Fruit fly (Drosophila melanogaster) whole organism, prepupa: Measurements from ENCODE around the gene wkd.

Experiments
- CG10631 ChIP-seq: fragments of 200-800 bp; sonication (Bioruptor generic); optimal IDR thresholded peaks from 2 replicates; lab custom pipeline; 2016; ENCODE audit warnings: missing biosample characterization, missing genetic modification characterization
- CG11294 ChIP-seq: fragments of 200-800 bp; sonication (Bioruptor generic); IDR thresholded peaks from 2 replicates; pipeline ENCODE4 v1.3.6; 2022; ENCODE audit warnings: missing biosample characterization, missing genetic modification characterization
- CG11762 ChIP-seq: fragments of 200-800 bp; sonication (Bioruptor generic); optimal IDR thresholded peaks from 3 replicates; lab custom pipeline; 2016; ENCODE audit warnings: missing biosample characterization, missing genetic modification characterization; ENCODE audit not compliant: insufficient read depth
- CG15336 ChIP-seq: fragments of 200-800 bp; sonication (Bioruptor generic); IDR thresholded peaks from 2 replicates; pipeline ENCODE4 v1.3.6; 2022; ENCODE audit warnings: missing biosample characterization, missing genetic modification characterization
- CG1621 ChIP-seq: fragments of 200-800 bp; sonication (Bioruptor generic); optimal IDR thresholded peaks from 3 replicates; lab custom pipeline; 2018; ENCODE audit warnings: missing biosample characterization, mild to moderate bottlenecking, missing genetic modification characterization
- CG3032 ChIP-seq: fragments of 200-800 bp; optimal IDR thresholded peaks from 2 replicates; lab custom pipeline; 2019; ENCODE audit warnings: missing biosample characterization, mild to moderate bottlenecking, missing genetic modification characterization, moderate library complexity
- CG31627 ChIP-seq: fragments of 200-800 bp; sonication (Bioruptor generic); optimal IDR thresholded peaks from 3 replicates; lab custom pipeline; 2016; ENCODE audit warnings: missing biosample characterization, missing genetic modification characterization
- CG34406 ChIP-seq: fragments of 200-800 bp; sonication (Bioruptor generic); optimal IDR thresholded peaks from 3 replicates; lab custom pipeline; 2016; ENCODE audit warnings: missing biosample characterization, missing genetic modification characterization
- CG3919 ChIP-seq: fragments of 200-800 bp; sonication (Bioruptor generic); optimal IDR thresholded peaks from 3 replicates; lab custom pipeline; 2016; ENCODE audit warnings: missing biosample characterization, missing genetic modification characterization
- CG4318 ChIP-seq: fragments of 200-800 bp; sonication (Bioruptor generic); optimal IDR thresholded peaks from 3 replicates; lab custom pipeline; 2017; ENCODE audit warnings: missing biosample characterization, mild to moderate bottlenecking, missing genetic modification characterization
- CG6276 ChIP-seq: fragments of 200-800 bp; sonication (Bioruptor generic); optimal IDR thresholded peaks from 2 replicates; lab custom pipeline; 2017; ENCODE audit warnings: missing biosample characterization, mild to moderate bottlenecking, missing genetic modification characterization
- CG6792 ChIP-seq: fragments of 200-800 bp; sonication (Bioruptor generic); optimal IDR thresholded peaks from 3 replicates; lab custom pipeline; 2016; ENCODE audit warnings: missing biosample characterization, missing genetic modification characterization
- CG6854 ChIP-seq: fragments of 200-800 bp; sonication (Bioruptor generic); optimal IDR thresholded peaks from 2 replicates; lab custom pipeline; 2017; ENCODE audit warnings: missing biosample characterization, mild to moderate bottlenecking, missing genetic modification characterization
- CG7368 ChIP-seq: fragments of 200-800 bp; sonication (Bioruptor generic); optimal IDR thresholded peaks from 3 replicates; lab custom pipeline; 2016; ENCODE audit warnings: missing biosample characterization, missing genetic modification characterization
- CG8319 ChIP-seq: fragments of 200-800 bp; sonication (Bioruptor generic); optimal IDR thresholded peaks from 3 replicates; lab custom pipeline; 2016; ENCODE audit warnings: missing biosample characterization, missing genetic modification characterization
- CG8632 ChIP-seq: fragments of 200-800 bp; sonication (Bioruptor generic); optimal IDR thresholded peaks from 3 replicates; lab custom pipeline; 2016; ENCODE audit warnings: missing biosample characterization, missing genetic modification characterization
- CG9139 ChIP-seq: fragments of 200-800 bp; sonication (Bioruptor generic); optimal IDR thresholded peaks from 3 replicates; lab custom pipeline; 2017; ENCODE audit warnings: missing biosample characterization, mild to moderate bottlenecking, missing genetic modification characterization
- Eip75B ChIP-seq: fragments of 200-800 bp; sonication (Bioruptor generic); optimal IDR thresholded peaks from 3 replicates; lab custom pipeline; 2016; ENCODE audit warnings: missing biosample characterization, missing genetic modification characterization
- Eip93F ChIP-seq: fragments of 200-800 bp; sonication (Bioruptor generic); optimal IDR thresholded peaks from 2 replicates; lab custom pipeline; 2016; ENCODE audit warnings: missing biosample characterization, mild to moderate bottlenecking, missing genetic modification characterization
- Ets21C ChIP-seq: fragments of 200-800 bp; sonication (Bioruptor generic); optimal IDR thresholded peaks from 3 replicates; lab custom pipeline; 2016; ENCODE audit warnings: missing biosample characterization, missing genetic modification characterization
- Ets96B ChIP-seq: fragments of 200-800 bp; optimal IDR thresholded peaks from 2 replicates; lab custom pipeline; 2019; ENCODE audit warnings: missing biosample characterization, mild to moderate bottlenecking, missing genetic modification characterization, moderate library complexity
- Gug ChIP-seq: fragments of 200-800 bp; sonication (Bioruptor generic); IDR thresholded peaks from 2 replicates; pipeline ENCODE4 v1.3.6; 2022; ENCODE audit warnings: missing biosample characterization, missing genetic modification characterization
- Hr39 ChIP-seq: fragments of 200-800 bp; sonication (Bioruptor generic); optimal IDR thresholded peaks from 2 replicates; lab custom pipeline; 2016; ENCODE audit warnings: missing biosample characterization, missing genetic modification characterization
- Hr4 ChIP-seq: fragments of 200-800 bp; sonication (Bioruptor generic); optimal IDR thresholded peaks from 3 replicates; lab custom pipeline; 2016; ENCODE audit warnings: missing biosample characterization, missing genetic modification characterization
- OdsH ChIP-seq: fragments of 200-800 bp; sonication (Bioruptor generic); optimal IDR thresholded peaks from 3 replicates; lab custom pipeline; 2016; ENCODE audit warnings: missing biosample characterization, missing genetic modification characterization
- Smox ChIP-seq: fragments of 200-800 bp; sonication (Bioruptor generic); optimal IDR thresholded peaks from 3 replicates; lab custom pipeline; 2016; ENCODE audit warnings: missing biosample characterization, missing genetic modification characterization
- Sox102F ChIP-seq: fragments of 200-800 bp; sonication (Bioruptor generic); optimal IDR thresholded peaks from 2 replicates; lab custom pipeline; 2016; ENCODE audit warnings: missing biosample characterization, mild to moderate bottlenecking, missing genetic modification characterization
- Sox14 ChIP-seq: fragments of 200-800 bp; sonication (Bioruptor generic); optimal IDR thresholded peaks from 3 replicates; lab custom pipeline; 2016; ENCODE audit warnings: missing biosample characterization, missing genetic modification characterization
- Sox15 ChIP-seq: fragments of 200-800 bp; sonication (Bioruptor generic); optimal IDR thresholded peaks from 3 replicates; lab custom pipeline; 2016; ENCODE audit warnings: missing biosample characterization, missing genetic modification characterization
- achi ChIP-seq: fragments of 200-800 bp; sonication (Bioruptor generic); optimal IDR thresholded peaks from 3 replicates; lab custom pipeline; 2016; ENCODE audit warnings: missing biosample characterization, missing genetic modification characterization
- cyc ChIP-seq: fragments of 200-800 bp; sonication (Bioruptor generic); optimal IDR thresholded peaks from 3 replicates; lab custom pipeline; 2016; ENCODE audit warnings: missing biosample characterization, missing genetic modification characterization
- dac ChIP-seq: fragments of 200-800 bp; sonication (Bioruptor generic); optimal IDR thresholded peaks from 2 replicates; lab custom pipeline; 2017; ENCODE audit warnings: missing biosample characterization, mild to moderate bottlenecking, missing genetic modification characterization
- eg ChIP-seq: fragments of 200-800 bp; sonication (Bioruptor generic); IDR thresholded peaks from 3 replicates; pipeline ENCODE4 v1.3.6; 2022; ENCODE audit warnings: missing biosample characterization, missing genetic modification characterization
- fd59A ChIP-seq: fragments of 200-800 bp; sonication (Bioruptor generic); optimal IDR thresholded peaks from 2 replicates; lab custom pipeline; 2017; ENCODE audit warnings: missing biosample characterization, mild to moderate bottlenecking, missing genetic modification characterization, missing genetic modification reagents
- fd85E ChIP-seq: fragments of 200-800 bp; sonication (Bioruptor generic); optimal IDR thresholded peaks from 3 replicates; lab custom pipeline; 2016; ENCODE audit warnings: missing biosample characterization, missing genetic modification characterization
- fkh ChIP-seq: fragments of 200-800 bp; sonication (Bioruptor generic); optimal IDR thresholded peaks from 3 replicates; lab custom pipeline; 2017; ENCODE audit warnings: missing biosample characterization, mild to moderate bottlenecking, missing genetic modification characterization, moderate library complexity
- lz ChIP-seq: fragments of 200-800 bp; sonication (Bioruptor generic); optimal IDR thresholded peaks from 3 replicates; lab custom pipeline; 2016; ENCODE audit warnings: missing biosample characterization, missing genetic modification characterization
- net ChIP-seq: fragments of 200-800 bp; sonication (Bioruptor generic); optimal IDR thresholded peaks from 3 replicates; lab custom pipeline; 2016; ENCODE audit warnings: missing biosample characterization, missing genetic modification characterization
- pdm3 ChIP-seq: fragments of 200-800 bp; sonication (Bioruptor generic); optimal IDR thresholded peaks from 3 replicates; lab custom pipeline; 2016; ENCODE audit warnings: missing biosample characterization, missing genetic modification characterization
- salr ChIP-seq, 2 experiments: fragments of 200-800 bp; sonication (Bioruptor generic); optimal IDR thresholded peaks; 3 replicates each; lab custom pipeline; 2016 to 2018; ENCODE audit warnings: missing biosample characterization in 2 of 2, missing genetic modification characterization in 2 of 2, mild to moderate bottlenecking in 1 of 2
- spab ChIP-seq: fragments of 200-800 bp; sonication (Bioruptor generic); optimal IDR thresholded peaks from 2 replicates; lab custom pipeline; 2017; ENCODE audit warnings: missing biosample characterization, mild to moderate bottlenecking, missing genetic modification characterization, missing genetic modification reagents
- ss ChIP-seq, 2 experiments: fragments of 200-800 bp; sonication (Bioruptor generic); optimal IDR thresholded peaks; 2 replicates in 1 of 2; 3 replicates in 1 of 2; lab custom pipeline; 2017 to 2018; ENCODE audit warnings: mild to moderate bottlenecking in 2 of 2, missing biosample characterization in 2 of 2, missing genetic modification characterization in 2 of 2, moderate library complexity in 1 of 2
- svp ChIP-seq: fragments of 200-800 bp; sonication (Bioruptor generic); peaks from one replicate; lab custom pipeline; 2016; ENCODE audit warnings: missing biosample characterization, missing genetic modification characterization
- topi ChIP-seq: fragments of 200-800 bp; sonication (Bioruptor generic); optimal IDR thresholded peaks from 3 replicates; lab custom pipeline; 2016; ENCODE audit warnings: missing biosample characterization, missing genetic modification characterization
- vri ChIP-seq: fragments of 200-800 bp; sonication (Bioruptor generic); optimal IDR thresholded peaks from 3 replicates; lab custom pipeline; 2016; ENCODE audit warnings: missing biosample characterization, mild to moderate bottlenecking, missing genetic modification characterization

wkd gene

DNA sequence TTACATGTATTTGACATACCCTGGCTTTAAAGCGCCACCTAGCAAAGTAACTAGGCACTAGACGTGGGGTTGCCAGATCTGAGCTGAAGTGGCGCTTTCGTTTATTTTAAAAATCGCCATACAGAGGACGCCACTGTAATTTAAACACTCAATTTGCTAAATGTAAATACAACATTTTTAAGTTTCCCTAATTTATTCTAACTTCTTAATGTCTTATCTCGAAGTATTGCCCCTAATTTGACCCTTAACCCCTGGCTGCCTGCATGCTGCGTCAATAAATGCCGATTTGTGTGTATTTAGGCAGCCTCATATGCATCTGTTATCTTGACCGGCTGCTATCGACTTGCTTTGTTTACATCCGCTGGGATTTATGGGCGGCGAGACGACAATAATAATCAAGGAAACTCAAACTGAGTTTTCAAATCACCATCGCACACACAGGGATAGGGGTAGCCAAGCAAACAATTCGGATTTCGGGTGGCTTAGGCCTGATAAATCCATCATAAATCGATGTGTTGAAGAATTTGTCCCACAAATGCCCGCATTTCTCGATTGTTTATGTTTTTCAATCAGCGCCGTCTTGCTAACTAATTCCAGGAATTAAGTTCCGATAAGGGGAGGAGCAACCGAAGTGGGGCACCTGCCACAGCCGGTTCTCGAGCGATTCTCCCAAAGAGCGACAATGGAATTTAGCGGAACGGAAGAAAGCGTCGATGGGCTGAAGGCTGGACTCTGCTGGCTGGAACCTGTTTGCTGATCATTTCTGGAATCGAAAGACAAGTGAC is 32.1 kb downstream of the wkd start (continued):
- TF ChIP-seq Smox (GFP tag; lab: Kevin White, UChicago) (no peak), Sox102F (GFP tag; lab: Kevin White, UChicago) (no peak), topi (peak; percentile 43), Hr4 (no peak), CG7368 (GFP tag; lab: Kevin White, UChicago) (no peak), CG10631 (no peak), CG11294 (GFP tag; lab: Robert Waterston, UW) (no peak), CG6792 (no peak), dac (GFP tag; lab: Kevin White, UChicago) (no peak)

DNA sequence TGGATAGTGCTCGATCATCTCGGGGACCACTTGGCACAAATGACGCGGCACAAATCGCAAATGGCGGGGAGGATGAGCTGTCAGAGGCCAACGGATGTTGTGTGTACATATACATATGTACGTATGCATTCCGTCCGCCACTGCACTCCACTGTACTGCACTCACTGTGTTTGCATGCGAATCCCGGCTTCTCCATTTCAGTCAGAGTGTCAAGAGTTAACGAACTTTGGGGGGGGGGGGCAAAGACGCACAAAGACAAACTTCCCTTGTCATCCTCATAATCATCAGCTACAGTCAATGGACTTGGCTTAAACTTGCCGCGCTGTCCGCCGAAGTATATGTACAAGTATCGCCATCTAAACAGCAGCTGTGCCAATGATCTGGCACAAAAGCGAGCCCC is 32.7 kb downstream of the wkd start:
- TF ChIP-seq eg (GFP tag; lab: Robert Waterston, UW): no peak
- no peak for TF ChIP-seq Sox14 (GFP tag; lab: Kevin White, UChicago)
- TF ChIP-seq Smox (GFP tag; lab: Kevin White, UChicago): no peak
- TF ChIP-seq CG3919: no peak
- TF ChIP-seq CG6276: no peak
- TF ChIP-seq spab (GFP tag; lab: Kevin White, UChicago): no peak
- TF ChIP-seq CG1621: no peak
- peak; percentile 2 for TF ChIP-seq CG9139

DNA sequence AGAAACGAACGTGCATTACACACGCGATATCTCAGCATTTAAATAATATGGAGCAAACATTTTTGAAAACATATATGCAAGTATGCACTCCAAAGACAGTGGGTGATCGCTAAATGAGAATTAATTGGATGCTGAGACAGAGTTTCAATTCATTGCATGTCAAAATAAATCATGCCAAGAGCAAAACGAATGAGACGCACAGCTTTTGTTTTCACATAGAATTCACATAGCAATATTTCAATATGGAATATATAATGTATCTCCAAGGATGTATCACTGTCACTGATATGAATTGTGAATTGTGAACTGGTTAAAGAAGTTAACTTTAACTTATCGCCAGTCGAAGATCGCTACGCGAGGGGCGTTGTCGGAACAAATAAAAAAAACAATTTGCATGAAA is 33.1 kb downstream of the wkd start:
- TF ChIP-seq CG11762 (no peak), Gug (GFP tag; lab: Robert Waterston, UW) (peak; percentile 17; the same call in 1 of the 2 replicates), Hr4 (peak; percentile 25), fkh (GFP tag; lab: Kevin White, UChicago) (no peak), vri (peak; percentile 49), CG1621 (no peak), salr (GFP tag; optimal IDR thresholded peaks at IDR 0.05; lab: Kevin White, UChicago) (no peak), CG3919 (peak; percentile 44), CG31627 (peak; percentile 50), Smox (GFP tag; lab: Kevin White, UChicago) (peak; percentile 52), CG4318 (no peak), Ets21C (GFP tag; lab: Kevin White, UChicago) (peak; percentile 26), net (no peak), Hr39 (GFP tag; lab: Kevin White, UChicago) (peak; percentile 66), CG6792 (peak; percentile 30), CG9139 (no peak), dac (GFP tag; lab: Kevin White, UChicago) (no peak), cyc (peak; percentile 37), CG8632 (peak; percentile 8), CG10631 (peak; percentile 7), CG7368 (GFP tag; lab: Kevin White, UChicago) (peak; percentile 42), fd85E (peak; percentile 42), pdm3 (GFP tag; lab: Kevin White, UChicago) (peak; percentile 37), Ets96B (peak; percentile 52), Eip75B (GFP tag; lab: Kevin White, UChicago) (peak; percentile 56), fd59A (GFP tag; lab: Kevin White, UChicago) (no peak), Sox14 (GFP tag; lab: Kevin White, UChicago) (peak; percentile 39), svp (peak; percentile 86), OdsH (GFP tag; lab: Kevin White, UChicago) (peak; percentile 49), lz (GFP tag; lab: Kevin White, UChicago) (peak; percentile 63), CG3032 (tag; lab: Kevin White, UChicago) (peak; percentile 28), Sox15 (GFP tag; lab: Kevin White, UChicago) (peak; percentile 5), Eip93F (no peak), CG15336 (GFP tag; lab: Robert Waterston, UW) (peak; percentile 52), CG34406 (GFP tag; lab: Kevin White, UChicago) (peak; percentile 58), CG8319 (GFP tag; lab: Kevin White, UChicago) (peak; percentile 40), achi (GFP tag; lab: Kevin White, UChicago) (peak; percentile 35), CG11294 (GFP tag; lab: Robert Waterston, UW) (no peak; the same call in 1 of the 2 replicates), topi (peak; percentile 56), Sox102F (GFP tag; lab: Kevin White, UChicago) (peak; percentile 62), CG6854 (GFP tag; lab: Kevin White, UChicago) (no peak), ss (GFP tag; optimal IDR thresholded peaks at IDR 0.05; lab: Kevin White, UChicago) (peak; percentile 6 to 55), spab (GFP tag; lab: Kevin White, UChicago) (peak; percentile 22)
